Worm (Caenorhabditis elegans) whole organism, young adult: ENCODE measurements around the gene ebax-1.

Experiments used
- B0019.2 ChIP-seq: fragments of 200-800 bp; sonication (Bioruptor generic); conservative IDR thresholded peaks from 2 replicates; pipeline ENCODE4 v1.3.6; 2022; ENCODE audit warnings: missing genetic modification reagents, missing genetic modification characterization, missing compliant biosample characterization
- B0336.3 ChIP-seq: fragments of 200-800 bp; sonication (Bioruptor generic); IDR thresholded peaks from 2 replicates; pipeline ENCODE4 v1.3.6; 2022; ENCODE audit warnings: missing genetic modification characterization, missing compliant biosample characterization
- D2030.7 ChIP-seq: fragments of 200-800 bp; sonication (Bioruptor generic); IDR thresholded peaks from 2 replicates; pipeline ENCODE4 v1.3.6; 2022; ENCODE audit warnings: missing genetic modification reagents, missing genetic modification characterization, missing compliant biosample characterization
- F23B12.7 ChIP-seq: sonication (generic microtip); optimal IDR thresholded peaks from 2 replicates; lab custom pipeline; 2017; ENCODE audit warnings: missing genetic modification characterization, mild to moderate bottlenecking, missing compliant biosample characterization, antibody characterized with exemption, moderate library complexity; ENCODE audit not compliant: insufficient read depth
- F49E8.2 ChIP-seq: sonication (generic microtip); optimal IDR thresholded peaks from 3 replicates; lab custom pipeline; 2017; ENCODE audit warnings: missing genetic modification characterization, mild to moderate bottlenecking, missing compliant biosample characterization, antibody characterized with exemption, moderate library complexity; ENCODE audit not compliant: insufficient read depth
- Y56A3A.18 ChIP-seq: fragments of 200-800 bp; sonication (Bioruptor generic); IDR thresholded peaks from 2 replicates; pipeline ENCODE4 v1.3.6; 2022; ENCODE audit warnings: missing genetic modification reagents, missing genetic modification characterization, missing compliant biosample characterization
- Y79H2A.3 ChIP-seq: fragments of 200-800 bp; sonication (Bioruptor generic); conservative IDR thresholded peaks from 2 replicates; pipeline ENCODE4 v1.3.6; 2022; ENCODE audit warnings: missing genetic modification reagents, missing genetic modification characterization, missing compliant biosample characterization
- ama-1 ChIP-seq, 3 experiments: fragments of 150-350 bp in 1 of 3; sonication (generic microtip) in 2 of 3; optimal IDR thresholded peaks; 2 replicates each; lab custom pipeline; 2014 to 2018; ENCODE audit warnings: missing biosample characterization in 2 of 3, missing genetic modification characterization in 2 of 3, missing genetic modification reagents in 2 of 3
- attf-6 ChIP-seq: fragments of 200-800 bp; sonication (Bioruptor generic); IDR thresholded peaks from 2 replicates; pipeline ENCODE4 v1.3.6; 2022; ENCODE audit warnings: missing genetic modification reagents, missing genetic modification characterization, missing compliant biosample characterization
- bed-1 ChIP-seq: fragments of 200-800 bp; sonication (Bioruptor generic); IDR thresholded peaks from 2 replicates; pipeline ENCODE4 v1.3.6; 2022; ENCODE audit warnings: missing genetic modification reagents, missing genetic modification characterization, missing compliant biosample characterization
- cebp-1 ChIP-seq, 2 experiments: fragments of 200-800 bp in 1 of 2; sonication (Bioruptor generic) in 1 of 2; sonication (generic microtip) in 1 of 2; IDR thresholded peaks in 1 of 2; optimal IDR thresholded peaks in 1 of 2; 2 replicates each; pipeline versions ENCODE4 v1.3.6 to Lab custom; 2017 to 2022; ENCODE audit warnings: missing compliant biosample characterization in 2 of 2, missing genetic modification characterization in 2 of 2, mild to moderate bottlenecking in 1 of 2, missing genetic modification reagents in 1 of 2, moderate library complexity in 1 of 2
- ceh-91 ChIP-seq: fragments of 200-800 bp; sonication (Bioruptor generic); IDR thresholded peaks from 2 replicates; pipeline ENCODE4 v1.3.6; 2022; ENCODE audit warnings: missing genetic modification reagents, missing genetic modification characterization, missing compliant biosample characterization
- chd-7 ChIP-seq: sonication (generic microtip); optimal IDR thresholded peaks from 2 replicates; lab custom pipeline; 2016; ENCODE audit warnings: mild to moderate bottlenecking, missing genetic modification characterization, moderate library complexity, missing compliant biosample characterization
- dpff-1 ChIP-seq: sonication (generic microtip); optimal IDR thresholded peaks from 2 replicates; lab custom pipeline; 2017; ENCODE audit warnings: mild to moderate bottlenecking, missing genetic modification characterization, missing compliant biosample characterization
- dpl-1 ChIP-seq: fragments of 150-350 bp; optimal IDR thresholded peaks from 2 replicates; lab custom pipeline; 2014; ENCODE audit warnings: missing biosample characterization, missing genetic modification reagents, missing genetic modification characterization
- egl-44 ChIP-seq: fragments of 200-800 bp; sonication (Bioruptor generic); IDR thresholded peaks from 2 replicates; pipeline ENCODE4 v1.3.6; 2022; ENCODE audit warnings: missing genetic modification reagents, missing genetic modification characterization, missing compliant biosample characterization
- hlh-26 ChIP-seq: fragments of 200-800 bp; sonication (Bioruptor generic); conservative IDR thresholded peaks from 2 replicates; pipeline ENCODE4 v1.3.6; 2022; ENCODE audit warnings: missing genetic modification reagents, missing genetic modification characterization, missing compliant biosample characterization
- hsf-1 ChIP-seq: fragments of 200-800 bp; sonication (Bioruptor generic); IDR thresholded peaks from 2 replicates; pipeline ENCODE4 v1.3.6; 2022; ENCODE audit warnings: missing genetic modification reagents, missing genetic modification characterization, missing compliant biosample characterization
- lin-26 ChIP-seq: fragments of 200-800 bp; sonication (Bioruptor generic); IDR thresholded peaks from 2 replicates; pipeline ENCODE4 v1.3.6; 2022; ENCODE audit warnings: missing genetic modification reagents, missing genetic modification characterization, missing compliant biosample characterization
- lin-54 ChIP-seq: fragments of 200-800 bp; sonication (Bioruptor generic); optimal IDR thresholded peaks from 2 replicates; lab custom pipeline; 2018; ENCODE audit warnings: mild to moderate bottlenecking, missing genetic modification characterization, missing compliant biosample characterization
- madf-3 ChIP-seq: fragments of 200-800 bp; sonication (Bioruptor generic); IDR thresholded peaks from 2 replicates; pipeline ENCODE4 v1.3.6; 2022; ENCODE audit warnings: missing genetic modification reagents, missing genetic modification characterization, missing compliant biosample characterization
- madf-8 ChIP-seq: fragments of 200-800 bp; sonication (Bioruptor generic); conservative IDR thresholded peaks from 2 replicates; pipeline ENCODE4 v1.3.6; 2022; ENCODE audit warnings: missing genetic modification reagents, missing genetic modification characterization, missing compliant biosample characterization
- nhr-179 ChIP-seq: sonication (generic microtip); optimal IDR thresholded peaks from 2 replicates; lab custom pipeline; 2016; ENCODE audit warnings: mild to moderate bottlenecking, missing genetic modification characterization, missing compliant biosample characterization
- nhr-80 ChIP-seq: sonication (generic microtip); optimal IDR thresholded peaks from 2 replicates; lab custom pipeline; 2016; ENCODE audit warnings: missing genetic modification characterization, missing compliant biosample characterization
- nhr-90 ChIP-seq: sonication (generic microtip); optimal IDR thresholded peaks from 2 replicates; lab custom pipeline; 2016; ENCODE audit warnings: missing genotype, mild to moderate bottlenecking, missing genetic modification characterization, missing compliant biosample characterization
- snpc-1.1 ChIP-seq: sonication (generic microtip); optimal IDR thresholded peaks from 2 replicates; lab custom pipeline; 2017; ENCODE audit warnings: missing genetic modification characterization, mild to moderate bottlenecking, missing compliant biosample characterization, antibody characterized with exemption, moderate library complexity, missing genotype, missing genetic modification reagents; ENCODE audit not compliant: insufficient read depth
- snpc-3.4 ChIP-seq: sonication (generic microtip); optimal IDR thresholded peaks from 2 replicates; lab custom pipeline; 2017; ENCODE audit warnings: missing genetic modification characterization, mild to moderate bottlenecking, missing compliant biosample characterization, antibody characterized with exemption, moderate library complexity, missing genotype, missing genetic modification reagents
- sptf-2 ChIP-seq: fragments of 200-800 bp; sonication (Bioruptor generic); optimal IDR thresholded peaks from 2 replicates; lab custom pipeline; 2018; ENCODE audit warnings: mild to moderate bottlenecking, missing genetic modification characterization, missing compliant biosample characterization
- tlf-1 ChIP-seq: fragments of 200-800 bp; sonication (Bioruptor generic); optimal IDR thresholded peaks from 2 replicates; lab custom pipeline; 2018; ENCODE audit warnings: mild to moderate bottlenecking, missing genetic modification characterization, missing compliant biosample characterization
- unc-62 ChIP-seq: fragments of 150-350 bp; optimal IDR thresholded peaks from 2 replicates; lab custom pipeline; 2014; ENCODE audit warnings: missing biosample characterization, missing genetic modification reagents, missing genetic modification characterization
- ztf-26 ChIP-seq: sonication (generic microtip); optimal IDR thresholded peaks from 2 replicates; lab custom pipeline; 2017; ENCODE audit warnings: missing genetic modification characterization, missing compliant biosample characterization
- ztf-28 ChIP-seq: fragments of 200-800 bp; sonication (Bioruptor generic); IDR thresholded peaks from 2 replicates; pipeline ENCODE4 v1.3.6; 2022; ENCODE audit warnings: missing genetic modification reagents, missing genetic modification characterization, missing compliant biosample characterization
- ztf-3 ChIP-seq: fragments of 200-800 bp; sonication (Bioruptor generic); optimal IDR thresholded peaks from 2 replicates; lab custom pipeline; 2018; ENCODE audit warnings: mild to moderate bottlenecking, missing genetic modification characterization, missing compliant biosample characterization

The ebax-1 gene

DNA sequence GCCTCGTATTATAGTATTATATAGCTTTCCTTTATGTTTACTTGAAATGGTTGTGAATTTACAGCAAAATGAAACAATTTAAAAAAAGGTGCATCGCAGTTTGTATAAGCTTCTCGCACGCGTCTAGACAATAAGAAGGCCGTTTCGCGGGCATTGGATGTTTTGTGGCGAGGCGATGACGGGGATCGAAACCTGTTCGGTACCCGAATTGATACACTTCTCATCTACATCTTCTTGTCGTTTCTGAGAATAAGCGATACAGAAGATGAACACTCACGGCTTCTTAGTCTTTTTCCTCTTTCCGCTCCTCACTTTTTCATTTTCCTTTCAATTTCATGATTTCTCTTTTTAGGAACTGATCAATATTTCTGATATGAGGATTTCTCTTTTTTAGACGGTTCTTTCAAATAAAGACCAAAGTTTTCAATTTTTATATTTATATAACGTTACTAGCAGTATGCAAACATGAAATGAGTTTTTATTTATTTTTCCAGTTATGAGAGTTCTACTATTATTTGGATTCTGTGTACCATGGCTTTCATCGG lies 41.0 kb upstream of the ebax-1 start, which contains the start of gene F01G10.10 (continued):
- TF ChIP-seq madf-8 (GFP tag; lab: Robert Waterston, UW) (no peak), tlf-1 (GFP tag; lab: Kevin White, UChicago) (peak; percentile 21), egl-44 (no peak), bed-1 (GFP tag; lab: Robert Waterston, UW) (no peak), ztf-28 (GFP tag; lab: Robert Waterston, UW) (no peak), F49E8.2 (tag; lab: Kevin White, UChicago) (peak; percentile 5), Y79H2A.3 (peak; percentile 61; the same call in 1 of the 2 replicates), lin-54 (GFP tag; lab: Kevin White, UChicago) (peak; percentile 30), snpc-3.4 (no peak), cebp-1 (GFP tag; IDR thresholded peaks at IDR 0.05; lab: Robert Waterston, UW) (no peak), cebp-1 (tag; optimal IDR thresholded peaks at IDR 0.05; lab: Kevin White, UChicago) (peak; percentile 8), B0019.2 (GFP tag; lab: Robert Waterston, UW) (no peak), ama-1 (optimal IDR thresholded peaks at IDR 0.05; lab: Kevin White, UChicago) (peak; percentile 19), ama-1 (GFP tag; optimal IDR thresholded peaks at IDR 0.05; lab: Kevin White, UChicago) (no peak), D2030.7 (GFP tag; lab: Robert Waterston, UW) (peak; percentile 43), chd-7 (tag; lab: Kevin White, UChicago) (peak; percentile 46), madf-3 (GFP tag; lab: Robert Waterston, UW) (peak; percentile 82; the same call in 1 of the 2 replicates), B0336.3 (GFP tag; lab: Robert Waterston, UW) (peak; percentile 86), ztf-26 (tag; lab: Kevin White, UChicago) (peak; percentile 7), sptf-2 (GFP tag; lab: Kevin White, UChicago) (no peak), snpc-1.1 (tag; lab: Kevin White, UChicago) (no peak), lin-26 (GFP tag; lab: Robert Waterston, UW) (peak; percentile 56; the same call in 1 of the 2 replicates), Y56A3A.18 (GFP tag; lab: Robert Waterston, UW) (no peak), unc-62 (GFP tag; lab: Kevin White, UChicago) (no peak), hsf-1 (0 out of 2 replicates have a peak, but pooled peaks have one; percentile 63), dpff-1 (no peak), attf-6 (GFP tag; lab: Robert Waterston, UW) (peak; percentile 48; the same call in 1 of the 2 replicates), nhr-90 (tag; lab: Kevin White, UChicago) (peak; percentile 8), ztf-3 (GFP tag; lab: Kevin White, UChicago) (no peak)

ce11 chrIV:10250577-10251075 lies 36.1 kb upstream of the ebax-1 start, which contains the start of gene daf-14:
Gene daf-14 (plus strand): TSS chrIV:10250627.
- no peak for TF ChIP-seq egl-44
- TF ChIP-seq ztf-26 (tag; lab: Kevin White, UChicago), result peak; percentile 43
- no peak for TF ChIP-seq hlh-26 (GFP tag; lab: Robert Waterston, UW)
- no peak for TF ChIP-seq hsf-1
- no peak for TF ChIP-seq bed-1 (GFP tag; lab: Robert Waterston, UW)
- TF ChIP-seq nhr-179 (tag; lab: Kevin White, UChicago), result no peak
- no peak for TF ChIP-seq F23B12.7
- TF ChIP-seq dpl-1 (GFP tag; lab: Kevin White, UChicago), result no peak
- TF ChIP-seq ceh-91 (GFP tag; lab: Robert Waterston, UW), result no peak
- no peak for TF ChIP-seq cebp-1 (GFP tag; IDR thresholded peaks at IDR 0.05; lab: Robert Waterston, UW)
- TF ChIP-seq cebp-1 (tag; optimal IDR thresholded peaks at IDR 0.05; lab: Kevin White, UChicago), result peak; percentile 22
- TF ChIP-seq nhr-80 (tag; lab: Kevin White, UChicago), result peak; percentile 20
